Worm (Caenorhabditis elegans) whole organism, late embryonic: Measurements from ENCODE around the gene ubc-22.

Source experiments
- elt-4 ChIP-seq: sonication (generic microtip); optimal IDR thresholded peaks from 2 replicates; lab custom pipeline; 2016; ENCODE audit warnings: missing genetic modification characterization, missing compliant biosample characterization
- ets-4 ChIP-seq: sonication (generic microtip); optimal IDR thresholded peaks from 2 replicates; lab custom pipeline; 2016; ENCODE audit warnings: missing genetic modification characterization, missing compliant biosample characterization
- hlh-8 ChIP-seq: sonication (generic microtip); optimal IDR thresholded peaks from 2 replicates; lab custom pipeline; 2016; ENCODE audit warnings: missing genotype, missing genetic modification characterization, missing compliant biosample characterization
- nhr-11 ChIP-seq: fragments of 150-350 bp; optimal IDR thresholded peaks from 2 replicates; lab custom pipeline; 2014; ENCODE audit warnings: missing biosample characterization, missing genetic modification characterization
- tbx-7 ChIP-seq: sonication (generic microtip); optimal IDR thresholded peaks from 2 replicates; lab custom pipeline; 2016; ENCODE audit warnings: missing genotype, missing genetic modification characterization, missing compliant biosample characterization

DNA sequence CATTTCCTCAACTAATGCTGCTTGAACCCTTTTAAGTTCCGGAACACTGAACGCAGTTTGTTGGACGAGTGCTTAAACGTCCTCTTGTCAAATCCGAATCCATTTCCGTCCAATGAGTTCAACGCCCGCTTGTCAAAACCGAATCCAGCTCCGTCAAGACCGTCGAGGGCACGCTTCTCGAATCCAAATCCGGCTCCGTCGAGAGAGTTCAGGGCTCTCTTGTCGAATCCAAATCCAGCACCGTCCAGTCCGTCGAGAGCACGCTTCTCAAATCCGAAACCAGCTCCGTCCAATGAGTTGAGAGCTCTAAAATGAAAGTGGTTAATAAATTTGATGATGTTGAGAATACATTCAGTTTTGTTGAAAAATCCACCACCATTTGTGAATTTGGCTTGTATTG is 48.8 kb upstream of the ubc-22 start:
- TF ChIP-seq nhr-11 (tag; lab: Kevin White, UChicago) = no peak
- no peak for TF ChIP-seq tbx-7 (tag; lab: Kevin White, UChicago)
- TF ChIP-seq ets-4 (tag; lab: Kevin White, UChicago) = no peak
- TF ChIP-seq elt-4 = no peak
- no peak for TF ChIP-seq hlh-8 (tag; lab: Kevin White, UChicago)
